Fruit fly (Drosophila melanogaster) whole organism, prepupa: ENCODE data around the gene CG7370.
A peak's percentile ranks its signal among the peaks of the same experiment; 100 is the strongest.

Experiments used
- CG10631 ChIP-seq: fragments of 200-800 bp; sonication (Bioruptor generic); optimal IDR thresholded peaks from 2 replicates; lab custom pipeline; 2016; ENCODE audit warnings: missing biosample characterization, missing genetic modification characterization
- CG10669 ChIP-seq: fragments of 200-800 bp; sonication (Bioruptor generic); optimal IDR thresholded peaks from 3 replicates; lab custom pipeline; 2018; ENCODE audit warnings: missing biosample characterization, mild to moderate bottlenecking, missing genetic modification characterization, moderate library complexity
- CG11294 ChIP-seq: fragments of 200-800 bp; sonication (Bioruptor generic); IDR thresholded peaks from 2 replicates; pipeline ENCODE4 v1.3.6; 2022; ENCODE audit warnings: missing biosample characterization, missing genetic modification characterization
- CG11762 ChIP-seq: fragments of 200-800 bp; sonication (Bioruptor generic); optimal IDR thresholded peaks from 3 replicates; lab custom pipeline; 2016; ENCODE audit warnings: missing biosample characterization, missing genetic modification characterization; ENCODE audit not compliant: insufficient read depth
- CG11902 ChIP-seq: fragments of 200-800 bp; sonication (Bioruptor generic); optimal IDR thresholded peaks from 3 replicates; lab custom pipeline; 2016; ENCODE audit warnings: missing biosample characterization, missing genetic modification characterization
- CG15336 ChIP-seq: fragments of 200-800 bp; sonication (Bioruptor generic); IDR thresholded peaks from 2 replicates; pipeline ENCODE4 v1.3.6; 2022; ENCODE audit warnings: missing biosample characterization, missing genetic modification characterization
- CG16779 ChIP-seq: fragments of 200-800 bp; sonication (Bioruptor generic); optimal IDR thresholded peaks from 3 replicates; lab custom pipeline; 2017; ENCODE audit warnings: missing biosample characterization, mild to moderate bottlenecking, missing genetic modification characterization
- CG3032 ChIP-seq: fragments of 200-800 bp; optimal IDR thresholded peaks from 2 replicates; lab custom pipeline; 2019; ENCODE audit warnings: missing biosample characterization, mild to moderate bottlenecking, missing genetic modification characterization, moderate library complexity
- CG31627 ChIP-seq: fragments of 200-800 bp; sonication (Bioruptor generic); optimal IDR thresholded peaks from 3 replicates; lab custom pipeline; 2016; ENCODE audit warnings: missing biosample characterization, missing genetic modification characterization
- CG3919 ChIP-seq: fragments of 200-800 bp; sonication (Bioruptor generic); optimal IDR thresholded peaks from 3 replicates; lab custom pipeline; 2016; ENCODE audit warnings: missing biosample characterization, missing genetic modification characterization
- CG4318 ChIP-seq: fragments of 200-800 bp; sonication (Bioruptor generic); optimal IDR thresholded peaks from 3 replicates; lab custom pipeline; 2017; ENCODE audit warnings: missing biosample characterization, mild to moderate bottlenecking, missing genetic modification characterization
- CG6163 ChIP-seq: fragments of 200-800 bp; sonication (Bioruptor generic); IDR thresholded peaks from 3 replicates; pipeline ENCODE4 v1.3.6; 2022; ENCODE audit warnings: missing biosample characterization, missing genetic modification characterization
- CG6276 ChIP-seq: fragments of 200-800 bp; sonication (Bioruptor generic); optimal IDR thresholded peaks from 2 replicates; lab custom pipeline; 2017; ENCODE audit warnings: missing biosample characterization, mild to moderate bottlenecking, missing genetic modification characterization
- CG6792 ChIP-seq: fragments of 200-800 bp; sonication (Bioruptor generic); optimal IDR thresholded peaks from 3 replicates; lab custom pipeline; 2016; ENCODE audit warnings: missing biosample characterization, missing genetic modification characterization
- CG6808 ChIP-seq: fragments of 200-800 bp; sonication (Bioruptor generic); optimal IDR thresholded peaks from 3 replicates; lab custom pipeline; 2017; ENCODE audit warnings: missing biosample characterization, missing genetic modification characterization, mild to moderate bottlenecking, moderate library complexity, missing genetic modification reagents
- CG6854 ChIP-seq: fragments of 200-800 bp; sonication (Bioruptor generic); optimal IDR thresholded peaks from 2 replicates; lab custom pipeline; 2017; ENCODE audit warnings: missing biosample characterization, mild to moderate bottlenecking, missing genetic modification characterization
- CG7368 ChIP-seq: fragments of 200-800 bp; sonication (Bioruptor generic); optimal IDR thresholded peaks from 3 replicates; lab custom pipeline; 2016; ENCODE audit warnings: missing biosample characterization, missing genetic modification characterization
- CG8119 ChIP-seq: fragments of 200-800 bp; sonication (Bioruptor generic); IDR thresholded peaks from 3 replicates; pipeline ENCODE4 v1.3.6; 2022; ENCODE audit warnings: missing biosample characterization, missing genetic modification characterization
- CG8632 ChIP-seq: fragments of 200-800 bp; sonication (Bioruptor generic); optimal IDR thresholded peaks from 3 replicates; lab custom pipeline; 2016; ENCODE audit warnings: missing biosample characterization, missing genetic modification characterization
- CG9139 ChIP-seq: fragments of 200-800 bp; sonication (Bioruptor generic); optimal IDR thresholded peaks from 3 replicates; lab custom pipeline; 2017; ENCODE audit warnings: missing biosample characterization, mild to moderate bottlenecking, missing genetic modification characterization
- Eip75B ChIP-seq: fragments of 200-800 bp; sonication (Bioruptor generic); optimal IDR thresholded peaks from 3 replicates; lab custom pipeline; 2016; ENCODE audit warnings: missing biosample characterization, missing genetic modification characterization
- Eip78C ChIP-seq: fragments of 200-800 bp; sonication (Bioruptor generic); peaks from one replicate; lab custom pipeline; 2016; ENCODE audit warnings: missing biosample characterization, missing genetic modification characterization
- Eip93F ChIP-seq: fragments of 200-800 bp; sonication (Bioruptor generic); optimal IDR thresholded peaks from 2 replicates; lab custom pipeline; 2016; ENCODE audit warnings: missing biosample characterization, mild to moderate bottlenecking, missing genetic modification characterization
- Ets21C ChIP-seq: fragments of 200-800 bp; sonication (Bioruptor generic); optimal IDR thresholded peaks from 3 replicates; lab custom pipeline; 2016; ENCODE audit warnings: missing biosample characterization, missing genetic modification characterization
- Ets96B ChIP-seq: fragments of 200-800 bp; optimal IDR thresholded peaks from 2 replicates; lab custom pipeline; 2019; ENCODE audit warnings: missing biosample characterization, mild to moderate bottlenecking, missing genetic modification characterization, moderate library complexity
- Gug ChIP-seq: fragments of 200-800 bp; sonication (Bioruptor generic); IDR thresholded peaks from 2 replicates; pipeline ENCODE4 v1.3.6; 2022; ENCODE audit warnings: missing biosample characterization, missing genetic modification characterization
- Hr38 ChIP-seq: sonication (Bioruptor generic); optimal IDR thresholded peaks from 2 replicates; lab custom pipeline; 2016; ENCODE audit warnings: missing biosample characterization, missing genetic modification characterization
- Hr39 ChIP-seq: fragments of 200-800 bp; sonication (Bioruptor generic); optimal IDR thresholded peaks from 2 replicates; lab custom pipeline; 2016; ENCODE audit warnings: missing biosample characterization, missing genetic modification characterization
- Smox ChIP-seq: fragments of 200-800 bp; sonication (Bioruptor generic); optimal IDR thresholded peaks from 3 replicates; lab custom pipeline; 2016; ENCODE audit warnings: missing biosample characterization, missing genetic modification characterization
- Sox102F ChIP-seq: fragments of 200-800 bp; sonication (Bioruptor generic); optimal IDR thresholded peaks from 2 replicates; lab custom pipeline; 2016; ENCODE audit warnings: missing biosample characterization, mild to moderate bottlenecking, missing genetic modification characterization
- Sox14 ChIP-seq: fragments of 200-800 bp; sonication (Bioruptor generic); optimal IDR thresholded peaks from 3 replicates; lab custom pipeline; 2016; ENCODE audit warnings: missing biosample characterization, missing genetic modification characterization
- Sox15 ChIP-seq: fragments of 200-800 bp; sonication (Bioruptor generic); optimal IDR thresholded peaks from 3 replicates; lab custom pipeline; 2016; ENCODE audit warnings: missing biosample characterization, missing genetic modification characterization
- achi ChIP-seq: fragments of 200-800 bp; sonication (Bioruptor generic); optimal IDR thresholded peaks from 3 replicates; lab custom pipeline; 2016; ENCODE audit warnings: missing biosample characterization, missing genetic modification characterization
- acj6 ChIP-seq: fragments of 200-800 bp; sonication (Bioruptor generic); optimal IDR thresholded peaks from 3 replicates; lab custom pipeline; 2016; ENCODE audit warnings: missing biosample characterization, missing genetic modification characterization
- cyc ChIP-seq: fragments of 200-800 bp; sonication (Bioruptor generic); optimal IDR thresholded peaks from 3 replicates; lab custom pipeline; 2016; ENCODE audit warnings: missing biosample characterization, missing genetic modification characterization
- dsx ChIP-seq: fragments of 200-800 bp; optimal IDR thresholded peaks from 3 replicates; lab custom pipeline; 2019; ENCODE audit warnings: missing biosample characterization, mild to moderate bottlenecking, missing genetic modification characterization, moderate library complexity; ENCODE audit not compliant: poor library complexity, severe bottlenecking
- eg ChIP-seq: fragments of 200-800 bp; sonication (Bioruptor generic); IDR thresholded peaks from 3 replicates; pipeline ENCODE4 v1.3.6; 2022; ENCODE audit warnings: missing biosample characterization, missing genetic modification characterization
- esn ChIP-seq: fragments of 200-800 bp; sonication (Bioruptor generic); optimal IDR thresholded peaks from 2 replicates; lab custom pipeline; 2016; ENCODE audit warnings: missing biosample characterization, mild to moderate bottlenecking, missing genetic modification characterization, moderate library complexity
- fd59A ChIP-seq: fragments of 200-800 bp; sonication (Bioruptor generic); optimal IDR thresholded peaks from 2 replicates; lab custom pipeline; 2017; ENCODE audit warnings: missing biosample characterization, mild to moderate bottlenecking, missing genetic modification characterization, missing genetic modification reagents
- fd85E ChIP-seq: fragments of 200-800 bp; sonication (Bioruptor generic); optimal IDR thresholded peaks from 3 replicates; lab custom pipeline; 2016; ENCODE audit warnings: missing biosample characterization, missing genetic modification characterization
- fkh ChIP-seq: fragments of 200-800 bp; sonication (Bioruptor generic); optimal IDR thresholded peaks from 3 replicates; lab custom pipeline; 2017; ENCODE audit warnings: missing biosample characterization, mild to moderate bottlenecking, missing genetic modification characterization, moderate library complexity
- lz ChIP-seq: fragments of 200-800 bp; sonication (Bioruptor generic); optimal IDR thresholded peaks from 3 replicates; lab custom pipeline; 2016; ENCODE audit warnings: missing biosample characterization, missing genetic modification characterization
- net ChIP-seq: fragments of 200-800 bp; sonication (Bioruptor generic); optimal IDR thresholded peaks from 3 replicates; lab custom pipeline; 2016; ENCODE audit warnings: missing biosample characterization, missing genetic modification characterization
- pdm3 ChIP-seq: fragments of 200-800 bp; sonication (Bioruptor generic); optimal IDR thresholded peaks from 3 replicates; lab custom pipeline; 2016; ENCODE audit warnings: missing biosample characterization, missing genetic modification characterization
- salr ChIP-seq, 2 experiments: fragments of 200-800 bp; sonication (Bioruptor generic); optimal IDR thresholded peaks; 3 replicates each; lab custom pipeline; 2016 to 2018; ENCODE audit warnings: missing biosample characterization in 2 of 2, missing genetic modification characterization in 2 of 2, mild to moderate bottlenecking in 1 of 2
- spab ChIP-seq: fragments of 200-800 bp; sonication (Bioruptor generic); optimal IDR thresholded peaks from 2 replicates; lab custom pipeline; 2017; ENCODE audit warnings: missing biosample characterization, mild to moderate bottlenecking, missing genetic modification characterization, missing genetic modification reagents
- svp ChIP-seq: fragments of 200-800 bp; sonication (Bioruptor generic); peaks from one replicate; lab custom pipeline; 2016; ENCODE audit warnings: missing biosample characterization, missing genetic modification characterization
- topi ChIP-seq: fragments of 200-800 bp; sonication (Bioruptor generic); optimal IDR thresholded peaks from 3 replicates; lab custom pipeline; 2016; ENCODE audit warnings: missing biosample characterization, missing genetic modification characterization
- vri ChIP-seq: fragments of 200-800 bp; sonication (Bioruptor generic); optimal IDR thresholded peaks from 3 replicates; lab custom pipeline; 2016; ENCODE audit warnings: missing biosample characterization, mild to moderate bottlenecking, missing genetic modification characterization

Gene CG7370

dm6 chr3L:21769515-21769914 is at the start of gene CG7370:
TSS of gene CG7370 (plus strand) at chr3L:21769815.
- TF ChIP-seq Smox (no peak), spab (GFP tag; lab: Kevin White, UChicago) (no peak), Eip75B (GFP tag; lab: Kevin White, UChicago) (no peak), CG10669 (GFP tag; lab: Kevin White, UChicago) (no peak), salr (GFP tag; optimal IDR thresholded peaks at IDR 0.05; lab: Kevin White, UChicago) (no peak), CG3032 (tag; lab: Kevin White, UChicago) (no peak), CG7368 (GFP tag; lab: Kevin White, UChicago) (no peak), cyc (GFP tag; lab: Kevin White, UChicago) (no peak), net (GFP tag; lab: Kevin White, UChicago) (no peak), Ets96B (tag; lab: Kevin White, UChicago) (no peak)

dm6 chr3L:21720869-21721268 is 48.7 kb upstream of the CG7370 start:
- TF ChIP-seq Sox14 (GFP tag; lab: Kevin White, UChicago): peak; percentile 36
- no peak for TF ChIP-seq CG9139
- no peak for TF ChIP-seq Eip93F (GFP tag; lab: Kevin White, UChicago)
- TF ChIP-seq CG16779 (tag; lab: Kevin White, UChicago): no peak
- no peak for TF ChIP-seq vri (GFP tag; lab: Kevin White, UChicago)
- peak; percentile 21 for TF ChIP-seq net (GFP tag; lab: Kevin White, UChicago)
- no peak for TF ChIP-seq CG4318 (GFP tag; lab: Kevin White, UChicago)
- no peak for TF ChIP-seq CG11902 (GFP tag; lab: Kevin White, UChicago)
- peak; percentile 71 for TF ChIP-seq CG10669 (GFP tag; lab: Kevin White, UChicago)
- peak; percentile 38 for TF ChIP-seq achi (GFP tag; lab: Kevin White, UChicago)
- peak; percentile 69 for TF ChIP-seq fd59A
- no peak for TF ChIP-seq fkh
- TF ChIP-seq dsx (GFP tag; lab: Kevin White, UChicago): peak; percentile 63
- TF ChIP-seq CG15336 (GFP tag; lab: Robert Waterston, UW): no peak
- TF ChIP-seq CG6792 (GFP tag; lab: Kevin White, UChicago): no peak
- peak; percentile 41 for TF ChIP-seq esn (GFP tag; lab: Kevin White, UChicago)
- TF ChIP-seq svp (GFP tag; lab: Kevin White, UChicago): peak; percentile 68
- TF ChIP-seq CG3032 (tag; lab: Kevin White, UChicago): peak; percentile 72
- peak; percentile 36 to 45 for TF ChIP-seq salr (GFP tag; optimal IDR thresholded peaks at IDR 0.05; lab: Kevin White, UChicago)
- TF ChIP-seq CG7368 (GFP tag; lab: Kevin White, UChicago): no peak
- TF ChIP-seq fd85E (GFP tag; lab: Kevin White, UChicago): no peak
- TF ChIP-seq CG11762 (GFP tag; lab: Kevin White, UChicago): no peak
- no peak for TF ChIP-seq Ets21C
- no peak for TF ChIP-seq CG11294
- TF ChIP-seq CG31627 (GFP tag; lab: Kevin White, UChicago): no peak
- no peak for TF ChIP-seq lz (GFP tag; lab: Kevin White, UChicago)
- TF ChIP-seq CG3919 (GFP tag; lab: Kevin White, UChicago): peak; percentile 60
- no peak for TF ChIP-seq Sox15 (GFP tag; lab: Kevin White, UChicago)
- TF ChIP-seq Smox: peak; percentile 6
- no peak for TF ChIP-seq Gug
- peak; percentile 15 for TF ChIP-seq topi (GFP tag; lab: Kevin White, UChicago)
- peak; percentile 74 for TF ChIP-seq CG10631 (GFP tag; lab: Kevin White, UChicago)
- peak; percentile 16 for TF ChIP-seq Sox102F (GFP tag; lab: Kevin White, UChicago)
- TF ChIP-seq CG8632 (GFP tag; lab: Kevin White, UChicago): peak; percentile 18
- TF ChIP-seq acj6: peak; percentile 49
- no peak for TF ChIP-seq eg (GFP tag; lab: Robert Waterston, UW)
- TF ChIP-seq CG8119 (GFP tag; lab: Robert Waterston, UW): no peak
- peak; percentile 55 for TF ChIP-seq spab (GFP tag; lab: Kevin White, UChicago)
- no peak for TF ChIP-seq Hr39
- TF ChIP-seq CG6854: no peak
- TF ChIP-seq cyc (GFP tag; lab: Kevin White, UChicago): no peak
- peak; percentile 77 for TF ChIP-seq Eip78C (GFP tag; lab: Kevin White, UChicago)
- TF ChIP-seq Hr38: no peak
- TF ChIP-seq pdm3 (GFP tag; lab: Kevin White, UChicago): peak; percentile 23
- peak; percentile 69 for TF ChIP-seq CG6808 (GFP tag; lab: Kevin White, UChicago)
- TF ChIP-seq Eip75B (GFP tag; lab: Kevin White, UChicago): peak; percentile 39
- peak; percentile 77 for TF ChIP-seq Ets96B (tag; lab: Kevin White, UChicago)
- no peak for TF ChIP-seq CG6276 (GFP tag; lab: Kevin White, UChicago)
- no peak for TF ChIP-seq CG6163 (GFP tag; lab: Robert Waterston, UW)
